Worm (Caenorhabditis elegans): ENCODE measurements around the gene C37C3.1.

Gene C37C3.1

ce11 chrV:7893812-7894381 lies 36.1 kb downstream of the C37C3.1 start, which contains the start of gene F40A3.6:
Gene F40A3.6, minus strand, starts transcription at chrV:7893862.
- TF ChIP-seq klf-2 (GFP tag; conservative IDR thresholded peaks at IDR 0.05): no peak
- TF ChIP-seq tab-1 (GFP tag; IDR thresholded peaks at IDR 0.05): no peak
- TF ChIP-seq med-1 (GFP tag; optimal IDR thresholded peaks at IDR 0.05; ENCODE audit: insufficient read depth): no peak
- TF ChIP-seq ztf-29 (GFP tag; IDR thresholded peaks at IDR 0.05): no peak
- no peak for TF ChIP-seq cog-1 (tag; optimal IDR thresholded peaks at IDR 0.05)
- TF ChIP-seq ztf-23 (GFP tag; IDR thresholded peaks at IDR 0.05): no peak
- TF ChIP-seq ref-1 (GFP tag; conservative IDR thresholded peaks at IDR 0.05): no peak
- no peak for TF ChIP-seq T22C8.4 (GFP tag; IDR thresholded peaks at IDR 0.05)
- no peak for TF ChIP-seq flt-1 (GFP tag; IDR thresholded peaks at IDR 0.05)

ce11 chrV:7899761-7900160 lies 42.0 kb downstream of the C37C3.1 start, which contains the start of gene F40A3.7:
Gene F40A3.7, minus strand, starts transcription at chrV:7899861.
- no peak for TF ChIP-seq T22C8.4 (GFP tag; IDR thresholded peaks at IDR 0.05)
- TF ChIP-seq ztf-23 (GFP tag; IDR thresholded peaks at IDR 0.05): no peak
- no peak for TF ChIP-seq tab-1 (GFP tag; IDR thresholded peaks at IDR 0.05)
- no peak for TF ChIP-seq klf-2 (GFP tag; conservative IDR thresholded peaks at IDR 0.05)
- TF ChIP-seq cog-1 (tag; optimal IDR thresholded peaks at IDR 0.05): no peak
- TF ChIP-seq flt-1 (GFP tag; IDR thresholded peaks at IDR 0.05): no peak
- TF ChIP-seq med-1 (GFP tag; optimal IDR thresholded peaks at IDR 0.05; ENCODE audit: insufficient read depth): no peak
- no peak for TF ChIP-seq ztf-29 (GFP tag; IDR thresholded peaks at IDR 0.05)
- no peak for TF ChIP-seq ref-1 (GFP tag; conservative IDR thresholded peaks at IDR 0.05)

- TF ChIP-seq flt-1 (GFP tag; IDR thresholded peaks at IDR 0.05) (no peak), T22C8.4 (GFP tag; IDR thresholded peaks at IDR 0.05) (no peak), ref-1 (GFP tag; conservative IDR thresholded peaks at IDR 0.05) (no peak), ztf-29 (GFP tag; IDR thresholded peaks at IDR 0.05) (no peak), ztf-23 (GFP tag; IDR thresholded peaks at IDR 0.05) (no peak), cog-1 (tag; optimal IDR thresholded peaks at IDR 0.05) (no peak), tab-1 (GFP tag; IDR thresholded peaks at IDR 0.05) (no peak), med-1 (GFP tag; optimal IDR thresholded peaks at IDR 0.05; ENCODE audit: insufficient read depth) (no peak), klf-2 (GFP tag; conservative IDR thresholded peaks at IDR 0.05) (no peak)
Measured at ce11 chrV:7901222-7901621, 43.5 kb downstream of the C37C3.1 start.

ce11 chrV:7904389-7904788 lies 46.6 kb downstream of the C37C3.1 start:
- TF ChIP-seq flt-1 (GFP tag; IDR thresholded peaks at IDR 0.05) (no peak), klf-2 (GFP tag; conservative IDR thresholded peaks at IDR 0.05) (no peak), T22C8.4 (GFP tag; IDR thresholded peaks at IDR 0.05) (no peak), ztf-23 (GFP tag; IDR thresholded peaks at IDR 0.05) (no peak), ref-1 (GFP tag; conservative IDR thresholded peaks at IDR 0.05) (no peak), ztf-29 (GFP tag; IDR thresholded peaks at IDR 0.05) (no peak), tab-1 (GFP tag; IDR thresholded peaks at IDR 0.05) (no peak), cog-1 (tag; optimal IDR thresholded peaks at IDR 0.05) (no peak), med-1 (GFP tag; optimal IDR thresholded peaks at IDR 0.05; ENCODE audit: insufficient read depth) (no peak)

- no peak for TF ChIP-seq klf-2 (GFP tag; conservative IDR thresholded peaks at IDR 0.05)
- TF ChIP-seq ztf-23 (GFP tag; IDR thresholded peaks at IDR 0.05): no peak
- no peak for TF ChIP-seq cog-1 (tag; optimal IDR thresholded peaks at IDR 0.05)
- no peak for TF ChIP-seq ztf-29 (GFP tag; IDR thresholded peaks at IDR 0.05)
- no peak for TF ChIP-seq T22C8.4 (GFP tag; IDR thresholded peaks at IDR 0.05)
- TF ChIP-seq med-1 (GFP tag; optimal IDR thresholded peaks at IDR 0.05; ENCODE audit: insufficient read depth): no peak
- no peak for TF ChIP-seq ref-1 (GFP tag; conservative IDR thresholded peaks at IDR 0.05)
- no peak for TF ChIP-seq tab-1 (GFP tag; IDR thresholded peaks at IDR 0.05)
- TF ChIP-seq flt-1 (GFP tag; IDR thresholded peaks at IDR 0.05): no peak
Measured at ce11 chrV:7908431-7908830, 50.7 kb downstream of the C37C3.1 start.

All from whole organism, midembryonic.